Worm (Caenorhabditis elegans) whole organism, midembryonic: ENCODE data around the gene C03A3.1.

Experiments
- T22C8.4 ChIP-seq: fragments of 200-800 bp; sonication (Bioruptor generic); IDR thresholded peaks from 2 replicates; pipeline ENCODE4 v1.3.6; 2022; ENCODE audit warnings: missing genetic modification characterization, missing compliant biosample characterization
- cog-1 ChIP-seq: sonication (generic microtip); optimal IDR thresholded peaks from 2 replicates; lab custom pipeline; 2016; ENCODE audit warnings: missing genetic modification characterization, missing compliant biosample characterization
- flt-1 ChIP-seq: fragments of 200-800 bp; sonication (Bioruptor generic); IDR thresholded peaks from 2 replicates; pipeline ENCODE4 v1.3.6; 2022; ENCODE audit warnings: missing genetic modification characterization, missing compliant biosample characterization
- klf-2 ChIP-seq: fragments of 200-800 bp; sonication (Bioruptor generic); conservative IDR thresholded peaks from 2 replicates; pipeline ENCODE4 v1.3.6; 2022; ENCODE audit warnings: missing genetic modification reagents, missing genetic modification characterization, missing compliant biosample characterization
- med-1 ChIP-seq: sonication (generic microtip); optimal IDR thresholded peaks from 2 replicates; lab custom pipeline; 2017; ENCODE audit warnings: missing genetic modification characterization, mild to moderate bottlenecking, missing compliant biosample characterization, antibody characterized with exemption, missing genetic modification reagents; ENCODE audit not compliant: insufficient read depth
- ref-1 ChIP-seq: fragments of 200-800 bp; sonication (Bioruptor generic); conservative IDR thresholded peaks from 2 replicates; pipeline ENCODE4 v1.3.6; 2022; ENCODE audit warnings: missing genetic modification reagents, missing genetic modification characterization, missing compliant biosample characterization
- tab-1 ChIP-seq: fragments of 200-800 bp; sonication (Bioruptor generic); IDR thresholded peaks from 2 replicates; pipeline ENCODE4 v1.3.6; 2022; ENCODE audit warnings: missing genetic modification characterization, missing compliant biosample characterization
- ztf-23 ChIP-seq: fragments of 200-800 bp; sonication (Bioruptor generic); IDR thresholded peaks from 2 replicates; pipeline ENCODE4 v1.3.6; 2022; ENCODE audit warnings: missing genetic modification reagents, missing genetic modification characterization, missing compliant biosample characterization
- ztf-29 ChIP-seq: fragments of 200-800 bp; sonication (Bioruptor generic); IDR thresholded peaks from 2 replicates; pipeline ENCODE4 v1.3.6; 2022; ENCODE audit warnings: missing genetic modification reagents, missing genetic modification characterization, missing compliant biosample characterization

Gene C03A3.1

ce11 chrX:11257071-11257470 lies at the start of gene C03A3.1:
C03A3.1 (plus strand) TSS chrX:11257361.
- TF ChIP-seq ztf-23 (GFP tag; lab: Robert Waterston, UW), result no peak
- TF ChIP-seq klf-2 (GFP tag; lab: Robert Waterston, UW), result no peak
- TF ChIP-seq ref-1 (GFP tag; lab: Robert Waterston, UW), result no peak

ce11 chrX:11208788-11209187 lies 48.4 kb upstream of the C03A3.1 start, which contains the start of gene C34F6.5:
C34F6.5 (minus strand) TSS chrX:11208888.
- TF ChIP-seq ref-1 (GFP tag; lab: Robert Waterston, UW), result no peak
- TF ChIP-seq ztf-29 (GFP tag; lab: Robert Waterston, UW), result no peak
- no peak for TF ChIP-seq klf-2 (GFP tag; lab: Robert Waterston, UW)
- TF ChIP-seq med-1 (GFP tag; lab: Kevin White, UChicago), result no peak
- no peak for TF ChIP-seq cog-1 (tag; lab: Kevin White, UChicago)
- TF ChIP-seq ztf-23 (GFP tag; lab: Robert Waterston, UW), result no peak
- TF ChIP-seq flt-1, result no peak
- TF ChIP-seq tab-1, result no peak
- TF ChIP-seq T22C8.4 (GFP tag; lab: Robert Waterston, UW), result no peak

- TF ChIP-seq tab-1 (0 out of 2 replicates have a peak, but pooled peaks have one; percentile 50), med-1 (GFP tag; lab: Kevin White, UChicago) (no peak)
Measured at ce11 chrX:11210417-11210816, 46.7 kb upstream of the C03A3.1 start.

- TF ChIP-seq klf-2 (GFP tag; lab: Robert Waterston, UW) (no peak), ztf-23 (GFP tag; lab: Robert Waterston, UW) (no peak), ztf-29 (GFP tag; lab: Robert Waterston, UW) (no peak), cog-1 (tag; lab: Kevin White, UChicago) (no peak), T22C8.4 (GFP tag; lab: Robert Waterston, UW) (no peak)
Measured at ce11 chrX:11211360-11211759, 45.8 kb upstream of the C03A3.1 start.

ce11 chrX:11215420-11216050 lies 41.6 kb upstream of the C03A3.1 start, which contains the start of the genes C34F6.7 and idh-2:
C34F6.7 (minus strand) TSS chrX:11215470.
idh-2 (plus strand) TSS chrX:11216000.
- TF ChIP-seq ref-1 (GFP tag; lab: Robert Waterston, UW) (no peak), flt-1 (no peak), ztf-23 (GFP tag; lab: Robert Waterston, UW) (no peak), tab-1 (no peak), klf-2 (GFP tag; lab: Robert Waterston, UW) (no peak), med-1 (GFP tag; lab: Kevin White, UChicago) (no peak), cog-1 (tag; lab: Kevin White, UChicago) (no peak), T22C8.4 (GFP tag; lab: Robert Waterston, UW) (no peak), ztf-29 (GFP tag; lab: Robert Waterston, UW) (no peak)

- no peak for TF ChIP-seq klf-2 (GFP tag; lab: Robert Waterston, UW)
- TF ChIP-seq med-1 (GFP tag; lab: Kevin White, UChicago), result no peak
- TF ChIP-seq cog-1 (tag; lab: Kevin White, UChicago), result no peak
Measured at ce11 chrX:11222597-11223218, 34.5 kb upstream of the C03A3.1 start, which contains the start of gene C34F6.9. C34F6.9 (minus strand) TSS chrX:11222647.

ce11 chrX:11226595-11226994 lies 30.6 kb upstream of the C03A3.1 start, which contains the start of gene C34F6.12:
C34F6.12 (minus strand) TSS chrX:11226695.
- TF ChIP-seq ztf-23 (GFP tag; lab: Robert Waterston, UW), result no peak
- TF ChIP-seq tab-1, result no peak

- no peak for TF ChIP-seq T22C8.4 (GFP tag; lab: Robert Waterston, UW)
- no peak for TF ChIP-seq klf-2 (GFP tag; lab: Robert Waterston, UW)
- TF ChIP-seq flt-1, result no peak
- no peak for TF ChIP-seq ztf-23 (GFP tag; lab: Robert Waterston, UW)
- TF ChIP-seq ztf-29 (GFP tag; lab: Robert Waterston, UW), result no peak
- no peak for TF ChIP-seq cog-1 (tag; lab: Kevin White, UChicago)
- no peak for TF ChIP-seq ref-1 (GFP tag; lab: Robert Waterston, UW)
- TF ChIP-seq tab-1, result no peak
- TF ChIP-seq med-1 (GFP tag; lab: Kevin White, UChicago), result no peak
Measured at ce11 chrX:11240585-11241115, 16.5 kb upstream of the C03A3.1 start, which contains the start of gene C34F6.10. C34F6.10 (minus strand) TSS chrX:11240635.

ce11 chrX:11241479-11241878 lies 15.7 kb upstream of the C03A3.1 start:
- no peak for TF ChIP-seq T22C8.4 (GFP tag; lab: Robert Waterston, UW)
- no peak for TF ChIP-seq ztf-23 (GFP tag; lab: Robert Waterston, UW)
- no peak for TF ChIP-seq ztf-29 (GFP tag; lab: Robert Waterston, UW)
- TF ChIP-seq ref-1 (GFP tag; lab: Robert Waterston, UW), result no peak
- no peak for TF ChIP-seq med-1 (GFP tag; lab: Kevin White, UChicago)
- TF ChIP-seq cog-1 (tag; lab: Kevin White, UChicago), result no peak
- TF ChIP-seq klf-2 (GFP tag; lab: Robert Waterston, UW), result no peak
- TF ChIP-seq flt-1, result no peak
- no peak for TF ChIP-seq tab-1

- no peak for TF ChIP-seq ref-1 (GFP tag; lab: Robert Waterston, UW)
- no peak for TF ChIP-seq tab-1
- no peak for TF ChIP-seq cog-1 (tag; lab: Kevin White, UChicago)
- TF ChIP-seq med-1 (GFP tag; lab: Kevin White, UChicago), result no peak
- TF ChIP-seq T22C8.4 (GFP tag; lab: Robert Waterston, UW), result no peak
- TF ChIP-seq ztf-23 (GFP tag; lab: Robert Waterston, UW), result no peak
- TF ChIP-seq ztf-29 (GFP tag; lab: Robert Waterston, UW), result no peak
- no peak for TF ChIP-seq klf-2 (GFP tag; lab: Robert Waterston, UW)
Measured at ce11 chrX:11243604-11244003, 13.6 kb upstream of the C03A3.1 start.
